Worm (Caenorhabditis elegans) whole organism, young adult: Measurements from ENCODE around the gene lips-12.

Source experiments
- B0035.1 ChIP-seq: sonication (generic microtip); optimal IDR thresholded peaks from 2 replicates; lab custom pipeline; 2016; ENCODE audit warnings: missing genetic modification characterization, mild to moderate bottlenecking, missing compliant biosample characterization, missing genotype, missing genetic modification reagents
- B0261.1 ChIP-seq: sonication (generic microtip); optimal IDR thresholded peaks from 2 replicates; lab custom pipeline; 2016; ENCODE audit warnings: mild to moderate bottlenecking, missing genetic modification characterization, moderate library complexity, missing compliant biosample characterization
- F10E7.11 ChIP-seq: sonication (generic microtip); optimal IDR thresholded peaks from 2 replicates; lab custom pipeline; 2017; ENCODE audit warnings: mild to moderate bottlenecking, missing genetic modification characterization, moderate library complexity, missing compliant biosample characterization
- F22D6.2 ChIP-seq: sonication (generic microtip); optimal IDR thresholded peaks from 2 replicates; lab custom pipeline; 2016; ENCODE audit warnings: mild to moderate bottlenecking, missing genetic modification characterization, missing compliant biosample characterization
- F33H1.4 ChIP-seq: fragments of 200-800 bp; sonication (Bioruptor generic); IDR thresholded peaks from 2 replicates; pipeline ENCODE4 v1.3.6; 2022; ENCODE audit warnings: missing genetic modification reagents, missing genetic modification characterization, missing compliant biosample characterization
- F39B2.1 ChIP-seq: fragments of 200-800 bp; sonication (Bioruptor generic); IDR thresholded peaks from 2 replicates; pipeline ENCODE4 v1.3.6; 2022; ENCODE audit warnings: missing genetic modification reagents, missing genetic modification characterization, missing compliant biosample characterization
- F49E8.2 ChIP-seq: sonication (generic microtip); optimal IDR thresholded peaks from 3 replicates; lab custom pipeline; 2017; ENCODE audit warnings: missing genetic modification characterization, mild to moderate bottlenecking, missing compliant biosample characterization, antibody characterized with exemption, moderate library complexity; ENCODE audit not compliant: insufficient read depth
- F57C9.4 ChIP-seq: sonication (generic microtip); optimal IDR thresholded peaks from 2 replicates; lab custom pipeline; 2017; ENCODE audit warnings: mild to moderate bottlenecking, missing genetic modification characterization, missing compliant biosample characterization
- K11D2.4 ChIP-seq: fragments of 200-800 bp; sonication (Bioruptor generic); IDR thresholded peaks from 2 replicates; pipeline ENCODE4 v1.3.6; 2022; ENCODE audit warnings: missing genetic modification reagents, missing genetic modification characterization, missing compliant biosample characterization
- Y79H2A.3 ChIP-seq: fragments of 200-800 bp; sonication (Bioruptor generic); conservative IDR thresholded peaks from 2 replicates; pipeline ENCODE4 v1.3.6; 2022; ENCODE audit warnings: missing genetic modification reagents, missing genetic modification characterization, missing compliant biosample characterization
- Y95B8A.8 ChIP-seq: fragments of 200-800 bp; sonication (Bioruptor generic); IDR thresholded peaks from 2 replicates; pipeline ENCODE4 v1.3.6; 2022; ENCODE audit warnings: missing genetic modification reagents, missing genetic modification characterization, missing compliant biosample characterization
- attf-3 ChIP-seq: fragments of 200-800 bp; sonication (Bioruptor generic); conservative IDR thresholded peaks from 2 replicates; pipeline ENCODE4 v1.3.6; 2022; ENCODE audit warnings: missing genetic modification reagents, missing genetic modification characterization, missing compliant biosample characterization
- cebp-2 ChIP-seq: fragments of 200-800 bp; sonication (Bioruptor generic); IDR thresholded peaks from 2 replicates; pipeline ENCODE4 v1.3.6; 2022; ENCODE audit warnings: missing genetic modification characterization, missing compliant biosample characterization
- ceh-100 ChIP-seq: fragments of 200-800 bp; sonication (Bioruptor generic); IDR thresholded peaks from 2 replicates; pipeline ENCODE4 v1.3.6; 2022; ENCODE audit warnings: missing genetic modification reagents, missing genetic modification characterization, missing compliant biosample characterization
- ceh-27 ChIP-seq: fragments of 200-800 bp; sonication (Bioruptor generic); optimal IDR thresholded peaks from 2 replicates; lab custom pipeline; 2018; ENCODE audit warnings: mild to moderate bottlenecking, missing genetic modification characterization, moderate library complexity, missing compliant biosample characterization
- ceh-91 ChIP-seq: fragments of 200-800 bp; sonication (Bioruptor generic); IDR thresholded peaks from 2 replicates; pipeline ENCODE4 v1.3.6; 2022; ENCODE audit warnings: missing genetic modification reagents, missing genetic modification characterization, missing compliant biosample characterization
- die-1 ChIP-seq: sonication (generic microtip); optimal IDR thresholded peaks from 2 replicates; lab custom pipeline; 2016; ENCODE audit warnings: missing genotype, mild to moderate bottlenecking, missing genetic modification characterization, missing compliant biosample characterization
- ets-4 ChIP-seq: fragments of 200-800 bp; sonication (Bioruptor generic); optimal IDR thresholded peaks from 2 replicates; lab custom pipeline; 2018; ENCODE audit warnings: mild to moderate bottlenecking, missing genetic modification characterization, missing compliant biosample characterization
- hlh-12 ChIP-seq: sonication (generic microtip); optimal IDR thresholded peaks from 2 replicates; lab custom pipeline; 2016; ENCODE audit warnings: missing genetic modification characterization, missing compliant biosample characterization
- hmg-1.2 ChIP-seq: fragments of 200-800 bp; sonication (Bioruptor generic); IDR thresholded peaks from 2 replicates; pipeline ENCODE4 v1.3.6; 2022; ENCODE audit warnings: missing genetic modification reagents, missing genetic modification characterization, missing compliant biosample characterization
- let-526 ChIP-seq: fragments of 200-800 bp; sonication (Bioruptor generic); IDR thresholded peaks from 2 replicates; pipeline ENCODE4 v1.3.6; 2022; ENCODE audit warnings: missing genetic modification reagents, missing genetic modification characterization, missing compliant biosample characterization
- let-607 ChIP-seq, 2 experiments: fragments of 200-800 bp in 1 of 2; sonication (Bioruptor generic) in 1 of 2; sonication (generic microtip) in 1 of 2; optimal IDR thresholded peaks; 2 replicates each; lab custom pipeline; 2016 to 2018; ENCODE audit warnings: mild to moderate bottlenecking in 2 of 2, missing compliant biosample characterization in 2 of 2, missing genetic modification characterization in 2 of 2, moderate library complexity in 2 of 2, missing genotype in 1 of 2
- lin-26 ChIP-seq: fragments of 200-800 bp; sonication (Bioruptor generic); IDR thresholded peaks from 2 replicates; pipeline ENCODE4 v1.3.6; 2022; ENCODE audit warnings: missing genetic modification reagents, missing genetic modification characterization, missing compliant biosample characterization
- lsy-27 ChIP-seq: sonication (generic microtip); optimal IDR thresholded peaks from 2 replicates; lab custom pipeline; 2017; ENCODE audit warnings: missing genetic modification characterization, mild to moderate bottlenecking, missing compliant biosample characterization, antibody characterized with exemption, missing genotype, borderline replicate concordance; ENCODE audit not compliant: insufficient read depth
- nfya-2 ChIP-seq: fragments of 200-800 bp; sonication (Bioruptor generic); IDR thresholded peaks from 2 replicates; pipeline ENCODE4 v1.3.6; 2022; ENCODE audit warnings: missing genetic modification reagents, missing genetic modification characterization, missing compliant biosample characterization
- nhr-27 ChIP-seq: fragments of 200-800 bp; sonication (Bioruptor generic); optimal IDR thresholded peaks from 2 replicates; lab custom pipeline; 2018; ENCODE audit warnings: mild to moderate bottlenecking, missing genetic modification characterization, moderate library complexity, missing compliant biosample characterization
- nhr-90 ChIP-seq: sonication (generic microtip); optimal IDR thresholded peaks from 2 replicates; lab custom pipeline; 2016; ENCODE audit warnings: missing genotype, mild to moderate bottlenecking, missing genetic modification characterization, missing compliant biosample characterization
- rcor-1 ChIP-seq: fragments of 200-800 bp; sonication (Bioruptor generic); IDR thresholded peaks from 2 replicates; pipeline ENCODE4 v1.3.6; 2022; ENCODE audit warnings: missing genetic modification reagents, missing genetic modification characterization, missing compliant biosample characterization
- repo-1 ChIP-seq: sonication (generic microtip); optimal IDR thresholded peaks from 2 replicates; lab custom pipeline; 2017; ENCODE audit warnings: mild to moderate bottlenecking, missing genetic modification characterization, missing compliant biosample characterization
- rpc-1 ChIP-seq, 2 experiments: fragments of 150-350 bp in 1 of 2; sonication (generic microtip) in 1 of 2; optimal IDR thresholded peaks; 2 replicates each; lab custom pipeline; 2014 to 2018; ENCODE audit warnings: missing biosample characterization in 1 of 2, missing genetic modification characterization in 1 of 2, missing genetic modification reagents in 1 of 2, missing genotype in 1 of 2
- somi-1 ChIP-seq: fragments of 200-800 bp; sonication (Bioruptor generic); optimal IDR thresholded peaks from 2 replicates; lab custom pipeline; 2018; ENCODE audit warnings: mild to moderate bottlenecking, missing genetic modification characterization, missing compliant biosample characterization
- sptf-2 ChIP-seq: fragments of 200-800 bp; sonication (Bioruptor generic); optimal IDR thresholded peaks from 2 replicates; lab custom pipeline; 2018; ENCODE audit warnings: mild to moderate bottlenecking, missing genetic modification characterization, missing compliant biosample characterization
- tbp1 ChIP-seq: fragments of 200-800 bp; sonication (Bioruptor generic); optimal IDR thresholded peaks from 2 replicates; lab custom pipeline; 2018; ENCODE audit warnings: mild to moderate bottlenecking, missing genetic modification characterization, missing compliant biosample characterization
- tbx-9 ChIP-seq: sonication (generic microtip); optimal IDR thresholded peaks from 2 replicates; lab custom pipeline; 2016; ENCODE audit warnings: borderline replicate concordance, missing genetic modification characterization, inconsistent platforms, missing compliant biosample characterization
- unc-130 ChIP-seq: sonication (generic microtip); optimal IDR thresholded peaks from 2 replicates; lab custom pipeline; 2016; ENCODE audit warnings: missing genetic modification reagents, missing genetic modification characterization, missing compliant biosample characterization
- zfh-2 ChIP-seq: fragments of 200-800 bp; sonication (Bioruptor generic); conservative IDR thresholded peaks from 2 replicates; pipeline ENCODE4 v1.3.6; 2022; ENCODE audit warnings: missing genetic modification reagents, missing genetic modification characterization, missing compliant biosample characterization
- ztf-22 ChIP-seq: fragments of 200-800 bp; sonication (Bioruptor generic); optimal IDR thresholded peaks from 2 replicates; lab custom pipeline; 2018; ENCODE audit warnings: mild to moderate bottlenecking, missing genetic modification characterization, moderate library complexity, missing compliant biosample characterization
- ztf-26 ChIP-seq: sonication (generic microtip); optimal IDR thresholded peaks from 2 replicates; lab custom pipeline; 2017; ENCODE audit warnings: missing genetic modification characterization, missing compliant biosample characterization

Gene lips-12

ce11 chrII:1088527-1089230 is 25.4 kb downstream of the lips-12 start:
- TF ChIP-seq F10E7.11 (tag; lab: Kevin White, UChicago) (no peak), nhr-27 (tag; lab: Kevin White, UChicago) (no peak), B0035.1 (tag; lab: Kevin White, UChicago) (no peak), nfya-2 (GFP tag; lab: Robert Waterston, UW) (no peak), F39B2.1 (no peak), B0261.1 (tag; lab: Kevin White, UChicago) (peak; percentile 21), ceh-91 (GFP tag; lab: Robert Waterston, UW) (no peak), hlh-12 (tag; lab: Kevin White, UChicago) (no peak), ets-4 (GFP tag; lab: Kevin White, UChicago) (no peak), zfh-2 (GFP tag; lab: Robert Waterston, UW) (no peak), rpc-1 (optimal IDR thresholded peaks at IDR 0.05; lab: Kevin White, UChicago) (peak; percentile 25), rpc-1 (tag; optimal IDR thresholded peaks at IDR 0.05; lab: Kevin White, UChicago) (peak; percentile 64), hmg-1.2 (no peak), F33H1.4 (GFP tag; lab: Robert Waterston, UW) (no peak), rcor-1 (GFP tag; lab: Robert Waterston, UW) (no peak), F49E8.2 (tag; lab: Kevin White, UChicago) (no peak), tbp1 (GFP tag; lab: Kevin White, UChicago) (peak; percentile 70), Y95B8A.8 (no peak), ceh-100 (GFP tag; lab: Robert Waterston, UW) (no peak), attf-3 (GFP tag; lab: Robert Waterston, UW) (no peak), F22D6.2 (tag; lab: Kevin White, UChicago) (no peak)

DNA sequence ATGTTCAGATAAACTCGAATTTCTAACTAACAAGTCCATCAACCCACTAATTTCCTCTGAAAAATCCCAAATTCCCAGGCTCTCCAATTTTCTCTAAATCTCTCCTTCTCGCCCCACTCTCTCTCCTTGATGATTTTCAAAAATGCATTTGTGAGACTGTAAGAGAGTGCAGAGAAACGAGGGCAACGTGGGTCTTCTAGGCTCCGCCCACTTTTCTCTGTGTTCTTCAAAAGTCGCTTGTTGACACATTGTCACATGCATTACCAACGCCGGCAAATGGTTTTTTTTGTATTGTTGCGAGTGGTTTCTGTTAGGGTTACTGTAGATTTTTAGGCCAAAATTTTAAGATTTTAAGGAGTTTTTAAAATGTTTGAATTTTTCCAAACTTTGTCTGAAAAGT is 27.6 kb downstream of the lips-12 start:
- TF ChIP-seq hmg-1.2: 0 out of 2 replicates have a peak, but pooled peaks have one; percentile 19
- no peak for TF ChIP-seq die-1 (tag; lab: Kevin White, UChicago)
- peak; percentile 35 for TF ChIP-seq ceh-27 (GFP tag; lab: Kevin White, UChicago)

DNA sequence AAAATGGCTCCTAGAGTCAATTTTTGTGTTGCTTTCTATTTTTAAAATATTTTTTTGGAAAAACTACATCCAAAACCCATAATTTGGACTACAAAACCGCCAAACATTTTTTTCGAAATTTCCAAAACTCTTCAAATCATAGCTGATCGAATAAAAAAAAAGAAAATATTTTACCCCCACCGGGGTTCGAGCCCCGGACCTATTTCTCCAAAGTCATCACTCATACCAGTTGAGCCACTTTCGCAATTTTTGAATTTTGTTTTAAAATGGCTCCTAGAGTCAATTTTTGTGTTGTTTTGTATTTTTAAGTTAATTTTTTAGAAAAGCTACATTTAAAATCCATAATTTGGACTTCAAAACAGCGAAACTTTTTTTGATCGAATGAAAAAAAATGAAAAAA is 28.5 kb downstream of the lips-12 start:
- no peak for TF ChIP-seq Y79H2A.3
- TF ChIP-seq B0261.1 (tag; lab: Kevin White, UChicago): peak; percentile 11
- peak; percentile 67 for TF ChIP-seq tbp1 (GFP tag; lab: Kevin White, UChicago)
- no peak for TF ChIP-seq rpc-1 (optimal IDR thresholded peaks at IDR 0.05; lab: Kevin White, UChicago)
- TF ChIP-seq rpc-1 (tag; optimal IDR thresholded peaks at IDR 0.05; lab: Kevin White, UChicago): peak; percentile 59

DNA sequence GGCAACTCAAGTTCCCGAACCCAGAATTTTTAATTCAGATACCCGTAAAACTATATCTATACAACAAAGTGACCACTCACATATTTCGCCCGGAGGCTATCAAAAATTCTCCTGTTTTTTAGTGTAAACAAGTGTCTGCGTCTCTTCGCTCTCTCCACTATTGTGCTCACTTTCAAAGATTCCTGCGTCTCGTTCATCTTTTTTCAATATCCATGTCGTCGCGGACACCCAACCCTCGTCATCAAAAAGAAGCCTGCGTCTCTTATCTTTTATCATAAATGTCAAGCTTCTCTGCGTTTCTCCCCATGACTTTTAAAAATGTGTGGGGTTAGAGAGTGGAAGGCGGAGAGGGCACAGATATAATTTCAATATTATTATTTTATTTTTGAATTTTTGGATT is 29.1 kb downstream of the lips-12 start:
- TF ChIP-seq hmg-1.2: peak; percentile 79; the same call in 1 of the 2 replicates
- no peak for TF ChIP-seq lsy-27 (tag; lab: Kevin White, UChicago)

- TF ChIP-seq unc-130 (GFP tag; lab: Kevin White, UChicago) (no peak), lin-26 (GFP tag; lab: Robert Waterston, UW) (no peak), ets-4 (GFP tag; lab: Kevin White, UChicago) (no peak), let-607 (tag; optimal IDR thresholded peaks at IDR 0.05; lab: Kevin White, UChicago) (no peak), tbx-9 (tag; lab: Kevin White, UChicago) (no peak), let-526 (GFP tag; lab: Robert Waterston, UW) (no peak), ceh-100 (GFP tag; lab: Robert Waterston, UW) (no peak), ztf-22 (no peak), ztf-26 (no peak), cebp-2 (GFP tag; lab: Robert Waterston, UW) (no peak), repo-1 (tag; lab: Kevin White, UChicago) (no peak), F33H1.4 (GFP tag; lab: Robert Waterston, UW) (no peak), F57C9.4 (tag; lab: Kevin White, UChicago) (no peak), nhr-90 (tag; lab: Kevin White, UChicago) (no peak), Y79H2A.3 (no peak), attf-3 (GFP tag; lab: Robert Waterston, UW) (no peak), sptf-2 (no peak), somi-1 (no peak), K11D2.4 (GFP tag; lab: Robert Waterston, UW) (no peak)
Measured at ce11 chrII:1082859-1083258, 31.2 kb downstream of the lips-12 start, which contains the start of gene K02E7.1. Gene K02E7.1 (plus strand): TSS chrII:1083159.
